Fruit fly (Drosophila melanogaster): ENCODE results near the gene Ir68a.

Gene Ir68a

DNA sequence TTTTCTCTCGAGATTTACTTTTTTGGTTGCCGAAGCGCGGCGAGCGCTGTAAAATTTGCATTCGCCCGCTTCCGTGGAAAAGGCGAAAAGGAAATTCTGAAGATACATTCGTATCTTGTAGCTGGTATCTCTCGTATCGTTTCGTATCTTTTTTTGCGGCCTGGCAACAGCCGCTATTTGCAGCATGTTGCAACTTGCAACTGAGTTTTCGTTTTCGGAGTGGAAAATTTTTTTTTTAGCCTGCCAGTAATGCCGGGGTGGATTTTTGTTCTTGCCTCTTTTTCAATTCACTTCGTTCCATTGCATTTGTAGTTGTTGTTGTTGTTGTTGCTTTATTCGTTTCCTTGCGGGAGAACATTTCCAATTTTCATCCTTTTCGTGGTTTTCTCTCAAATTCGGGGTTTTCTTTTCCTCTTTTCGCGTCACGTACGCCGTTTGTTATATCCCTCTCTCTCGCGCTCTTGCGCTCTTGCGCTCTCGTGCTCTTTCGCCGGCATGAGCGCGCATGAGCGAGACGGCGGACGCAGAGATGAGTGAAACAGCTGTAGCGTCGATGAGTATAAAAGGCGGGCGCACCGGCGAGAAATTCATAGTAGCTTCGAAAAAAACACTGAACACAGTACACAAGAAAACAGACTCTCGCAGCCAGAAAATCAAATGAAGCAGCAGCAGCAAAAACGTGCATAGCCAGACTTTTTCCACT lies 15.9 kb upstream of the Ir68a start, which contains the start of gene scyl (continued):
- TF ChIP-seq hkb (optimal IDR thresholded peaks at IDR 0.05) (no peak), hkb (GFP tag; IDR thresholded peaks at IDR 0.05) (peak; percentile 72), H15 (GFP tag; IDR thresholded peaks at IDR 0.05) (no peak), CG11696 (GFP tag; IDR thresholded peaks at IDR 0.05) (peak; percentile 47), wdn (GFP tag; IDR thresholded peaks at IDR 0.05) (peak; percentile 54; the same call in 1 of the 2 replicates), bigmax (GFP tag; optimal IDR thresholded peaks at IDR 0.05) (peak; percentile 32), CG7928 (GFP tag; optimal IDR thresholded peaks at IDR 0.05) (peak; percentile 6), CG13624 (GFP tag; optimal IDR thresholded peaks at IDR 0.05) (peak; percentile 59), D (optimal IDR thresholded peaks at IDR 0.05) (no peak), D (GFP tag; optimal IDR thresholded peaks at IDR 0.05) (peak; percentile 43), so (GFP tag; IDR thresholded peaks at IDR 0.05) (peak; percentile 70; the same call in 2 of the 3 replicates), CG3065 (GFP tag; optimal IDR thresholded peaks at IDR 0.05) (no peak), CG13894 (tag; optimal IDR thresholded peaks at IDR 0.05) (peak; percentile 73), phol (tag; optimal IDR thresholded peaks at IDR 0.05) (no peak), klu (GFP tag; IDR thresholded peaks at IDR 0.05) (no peak)

DNA sequence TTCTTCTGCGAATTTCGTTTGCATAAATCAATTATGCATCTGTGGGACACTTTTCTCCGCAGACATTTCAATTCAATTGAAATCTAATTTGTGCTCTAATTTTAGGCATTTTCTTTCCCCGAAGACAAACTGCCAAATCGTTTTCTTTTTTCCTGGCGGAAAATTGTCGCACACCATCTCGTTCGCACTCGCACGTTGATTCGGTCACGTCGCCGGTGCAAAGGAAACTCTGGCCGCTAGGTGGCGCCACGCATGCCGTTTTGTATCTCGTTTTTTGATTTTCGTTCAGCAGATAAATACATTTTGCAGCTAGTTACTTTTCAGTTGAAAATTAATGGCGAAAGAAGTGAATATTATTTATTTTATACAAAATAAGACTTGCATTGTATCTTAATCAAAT lies 12.3 kb upstream of the Ir68a start:
- TF ChIP-seq Ada2b (GFP tag; IDR thresholded peaks at IDR 0.05) (no peak), MESR4 (GFP tag; optimal IDR thresholded peaks at IDR 0.05) (no peak), dm (GFP tag; optimal IDR thresholded peaks at IDR 0.05) (no peak), CG6254 (GFP tag; optimal IDR thresholded peaks at IDR 0.05) (no peak), HLHmδ (GFP tag; optimal IDR thresholded peaks at IDR 0.05) (no peak), CG10543 (GFP tag; optimal IDR thresholded peaks at IDR 0.05) (no peak), CG6654 (GFP tag; optimal IDR thresholded peaks at IDR 0.05) (no peak), CG13123 (GFP tag; optimal IDR thresholded peaks at IDR 0.05) (no peak), caup (GFP tag; optimal IDR thresholded peaks at IDR 0.05; ENCODE audit: severe bottlenecking) (peak; percentile 22), klu (GFP tag; IDR thresholded peaks at IDR 0.05) (no peak), CG10959 (GFP tag; IDR thresholded peaks at IDR 0.05) (no peak), CrebB (tag; optimal IDR thresholded peaks at IDR 0.05) (no peak), CG18619 (GFP tag; optimal IDR thresholded peaks at IDR 0.05) (peak; percentile 26), twi (tag; optimal IDR thresholded peaks at IDR 0.05) (no peak), PHDP (tag; optimal IDR thresholded peaks at IDR 0.05) (no peak), Hr3 (GFP tag; optimal IDR thresholded peaks at IDR 0.05) (no peak), kni (GFP tag; optimal IDR thresholded peaks at IDR 0.05) (no peak), trem (tag; optimal IDR thresholded peaks at IDR 0.05) (no peak), pnt (GFP tag; optimal IDR thresholded peaks at IDR 0.05) (no peak), CG17186 (GFP tag; optimal IDR thresholded peaks at IDR 0.05) (no peak), dmrt11E (tag; optimal IDR thresholded peaks at IDR 0.05) (no peak), CG30403 (GFP tag; optimal IDR thresholded peaks at IDR 0.05) (no peak), CG9797 (GFP tag; optimal IDR thresholded peaks at IDR 0.05) (no peak), ATbp (GFP tag; optimal IDR thresholded peaks at IDR 0.05) (no peak), CG12236 (GFP tag; optimal IDR thresholded peaks at IDR 0.05) (no peak), fd102C (GFP tag; optimal IDR thresholded peaks at IDR 0.05) (no peak), sna (GFP tag; IDR thresholded peaks at IDR 0.05; ENCODE audit: partially characterized antibody) (no peak), tll (GFP tag; optimal IDR thresholded peaks at IDR 0.05) (no peak), ap (GFP tag; IDR thresholded peaks at IDR 0.05) (no peak), Lhr (GFP tag; optimal IDR thresholded peaks at IDR 0.05) (no peak), phol (tag; optimal IDR thresholded peaks at IDR 0.05) (no peak), CG17328 (GFP tag; IDR thresholded peaks at IDR 0.05) (0 out of 2 replicates have a peak, but pooled peaks have one; percentile 13), CG30020 (tag; optimal IDR thresholded peaks at IDR 0.05) (no peak), CG13296 (GFP tag; optimal IDR thresholded peaks at IDR 0.05) (no peak), Gsc (GFP tag; IDR thresholded peaks at IDR 0.05) (no peak), CTCF (GFP tag; optimal IDR thresholded peaks at IDR 0.05) (peak; percentile 91), CG4282 (GFP tag; optimal IDR thresholded peaks at IDR 0.05) (no peak)

All from whole organism, embryonic.